Worm (Caenorhabditis elegans) whole organism, L4 larva: ENCODE results near the gene nars-2.

Source experiments
- ceh-82 ChIP-seq: sonication (generic microtip); optimal IDR thresholded peaks from 2 replicates; lab custom pipeline; 2017; ENCODE audit warnings: missing biosample characterization, missing genetic modification characterization
- nhr-77 ChIP-seq: fragments of 150-350 bp; optimal IDR thresholded peaks from 2 replicates; lab custom pipeline; 2014; ENCODE audit warnings: missing biosample characterization, missing genetic modification characterization
- ztf-11 ChIP-seq: fragments of 150-350 bp; optimal IDR thresholded peaks from 2 replicates; lab custom pipeline; 2014; ENCODE audit warnings: missing biosample characterization, missing genetic modification characterization

DNA sequence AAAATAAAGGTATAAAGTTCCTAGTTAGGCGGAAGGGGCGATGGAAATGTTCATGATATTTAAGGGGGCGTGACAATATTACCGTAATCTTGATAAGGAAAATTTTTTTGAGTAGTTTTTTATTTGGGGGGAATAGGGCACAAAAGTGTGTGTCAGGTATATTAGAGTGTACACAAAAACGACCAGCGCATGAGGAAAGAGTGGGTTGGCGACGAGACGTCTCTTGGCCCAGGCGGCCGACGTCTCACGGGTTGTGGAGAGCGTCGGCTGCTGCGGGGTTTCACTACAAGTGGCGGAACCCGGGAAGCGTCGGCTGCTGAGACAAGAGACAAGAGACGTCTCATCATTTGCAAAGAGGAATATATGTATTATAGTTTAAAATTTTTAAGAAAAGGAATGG, 36.8 kb downstream of the nars-2 start:
- TF ChIP-seq ceh-82 (no peak), ztf-11 (tag; lab: Kevin White, UChicago) (no peak), nhr-77 (tag; lab: Kevin White, UChicago) (peak; percentile 65)
